Fruit fly (Drosophila melanogaster) whole organism, adult: ENCODE results near the gene feo.

Source experiments
- CG14711 ChIP-seq: fragments of 200-800 bp; sonication (Bioruptor generic); optimal IDR thresholded peaks from 2 replicates; lab custom pipeline; 2018; ENCODE audit warnings: missing biosample characterization, mild to moderate bottlenecking, missing genetic modification characterization, moderate library complexity
- CG1620 ChIP-seq: fragments of 200-800 bp; sonication (Bioruptor generic); optimal IDR thresholded peaks from 2 replicates; lab custom pipeline; 2016; ENCODE audit warnings: missing biosample characterization, missing genetic modification characterization
- CG33017 ChIP-seq: fragments of 200-800 bp; sonication (Bioruptor generic); optimal IDR thresholded peaks from 2 replicates; lab custom pipeline; 2018; ENCODE audit warnings: missing biosample characterization, mild to moderate bottlenecking, missing genetic modification characterization, moderate library complexity
- CG5204 ChIP-seq: fragments of 200-800 bp; sonication (Bioruptor generic); optimal IDR thresholded peaks from 2 replicates; lab custom pipeline; 2016; ENCODE audit warnings: missing biosample characterization, missing genetic modification characterization
- CG7045 ChIP-seq: fragments of 200-800 bp; sonication (Bioruptor generic); optimal IDR thresholded peaks from 2 replicates; lab custom pipeline; 2017; ENCODE audit warnings: missing biosample characterization, mild to moderate bottlenecking, missing genetic modification characterization
- Clk ChIP-seq: fragments of 200-800 bp; sonication (Bioruptor generic); optimal IDR thresholded peaks from 2 replicates; lab custom pipeline; 2017; ENCODE audit warnings: missing biosample characterization, missing genetic modification characterization
- Mnt ChIP-seq: fragments of 200-800 bp; sonication (Bioruptor generic); optimal IDR thresholded peaks from 2 replicates; lab custom pipeline; 2016; ENCODE audit warnings: missing biosample characterization, mild to moderate bottlenecking, missing genetic modification characterization
- bab1 ChIP-seq: fragments of 200-800 bp; sonication (Bioruptor generic); optimal IDR thresholded peaks from 3 replicates; lab custom pipeline; 2019; ENCODE audit warnings: missing biosample characterization, mild to moderate bottlenecking, missing genetic modification characterization, moderate library complexity
- cic ChIP-seq: fragments of 200-800 bp; sonication (Bioruptor generic); optimal IDR thresholded peaks from 2 replicates; lab custom pipeline; 2017; ENCODE audit warnings: missing biosample characterization, mild to moderate bottlenecking, missing genetic modification characterization, moderate library complexity
- kay ChIP-seq: fragments of 200-800 bp; sonication (Bioruptor generic); peaks from one replicate; lab custom pipeline; 2016; ENCODE audit warnings: missing biosample characterization, missing genetic modification characterization, borderline replicate concordance
- ovo ChIP-seq: fragments of 200-800 bp; sonication (Bioruptor generic); optimal IDR thresholded peaks from 2 replicates; lab custom pipeline; 2016; ENCODE audit warnings: missing biosample characterization, missing genetic modification characterization
- toe ChIP-seq: fragments of 200-800 bp; sonication (Bioruptor generic); optimal IDR thresholded peaks from 2 replicates; lab custom pipeline; 2016; ENCODE audit warnings: missing biosample characterization, missing genetic modification characterization

dm6 chrX:10891150-10891549 is 36.5 kb upstream of the feo start, which contains the start of gene Ork1:
- no peak for TF ChIP-seq CG1620 (GFP tag; lab: Kevin White, UChicago)
- TF ChIP-seq ovo (GFP tag; lab: Kevin White, UChicago) = no peak
- TF ChIP-seq CG33017 (tag; lab: Kevin White, UChicago) = no peak
- no peak for TF ChIP-seq CG5204 (GFP tag; lab: Kevin White, UChicago)
- TF ChIP-seq toe (GFP tag; lab: Kevin White, UChicago) = no peak
- TF ChIP-seq kay = no peak
- no peak for TF ChIP-seq cic (GFP tag; lab: Kevin White, UChicago)
- no peak for TF ChIP-seq Mnt (GFP tag; lab: Kevin White, UChicago)
- no peak for TF ChIP-seq Clk
- TF ChIP-seq CG7045 = no peak
- TF ChIP-seq bab1 = no peak
- TF ChIP-seq CG14711 (tag; lab: Kevin White, UChicago) = no peak
